Worm (Caenorhabditis elegans): Measurements from ENCODE around the gene otpl-1.

The otpl-1 gene

ce11 chrIV:3568608-3569007 lies at the start of gene otpl-1:
TSS of gene otpl-1 (plus strand) at chrIV:3568979.
- TF ChIP-seq ztf-29 (GFP tag; IDR thresholded peaks at IDR 0.05) (no peak), flt-1 (GFP tag; IDR thresholded peaks at IDR 0.05) (no peak), klf-2 (GFP tag; conservative IDR thresholded peaks at IDR 0.05) (no peak), cog-1 (tag; optimal IDR thresholded peaks at IDR 0.05) (no peak), T22C8.4 (GFP tag; IDR thresholded peaks at IDR 0.05) (no peak), ztf-23 (GFP tag; IDR thresholded peaks at IDR 0.05) (no peak), med-1 (GFP tag; optimal IDR thresholded peaks at IDR 0.05; ENCODE audit: insufficient read depth) (no peak)

ce11 chrIV:3519352-3519751 lies 49.4 kb upstream of the otpl-1 start:
- no peak for TF ChIP-seq flt-1 (GFP tag; IDR thresholded peaks at IDR 0.05)
- no peak for TF ChIP-seq tab-1 (GFP tag; IDR thresholded peaks at IDR 0.05)
- TF ChIP-seq ztf-29 (GFP tag; IDR thresholded peaks at IDR 0.05): no peak
- TF ChIP-seq T22C8.4 (GFP tag; IDR thresholded peaks at IDR 0.05): no peak
- TF ChIP-seq ref-1 (GFP tag; conservative IDR thresholded peaks at IDR 0.05): no peak
- no peak for TF ChIP-seq klf-2 (GFP tag; conservative IDR thresholded peaks at IDR 0.05)
- TF ChIP-seq ztf-23 (GFP tag; IDR thresholded peaks at IDR 0.05): no peak
- no peak for TF ChIP-seq cog-1 (tag; optimal IDR thresholded peaks at IDR 0.05)
- TF ChIP-seq med-1 (GFP tag; optimal IDR thresholded peaks at IDR 0.05; ENCODE audit: insufficient read depth): no peak

- TF ChIP-seq T22C8.4 (GFP tag; IDR thresholded peaks at IDR 0.05) (no peak), tab-1 (GFP tag; IDR thresholded peaks at IDR 0.05) (no peak), cog-1 (tag; optimal IDR thresholded peaks at IDR 0.05) (no peak), flt-1 (GFP tag; IDR thresholded peaks at IDR 0.05) (no peak), med-1 (GFP tag; optimal IDR thresholded peaks at IDR 0.05; ENCODE audit: insufficient read depth) (no peak), ztf-29 (GFP tag; IDR thresholded peaks at IDR 0.05) (no peak), klf-2 (GFP tag; conservative IDR thresholded peaks at IDR 0.05) (no peak), ztf-23 (GFP tag; IDR thresholded peaks at IDR 0.05) (no peak), ref-1 (GFP tag; conservative IDR thresholded peaks at IDR 0.05) (no peak)
Measured at ce11 chrIV:3520374-3520773, 48.4 kb upstream of the otpl-1 start.

ce11 chrIV:3520957-3521356 lies 47.8 kb upstream of the otpl-1 start:
- TF ChIP-seq ref-1 (GFP tag; conservative IDR thresholded peaks at IDR 0.05) (no peak), flt-1 (GFP tag; IDR thresholded peaks at IDR 0.05) (0 out of 2 replicates have a peak, but pooled peaks have one; percentile 49), cog-1 (tag; optimal IDR thresholded peaks at IDR 0.05) (peak; percentile 57), ztf-23 (GFP tag; IDR thresholded peaks at IDR 0.05) (no peak), tab-1 (GFP tag; IDR thresholded peaks at IDR 0.05) (no peak)

ce11 chrIV:3521710-3522109 lies 47.1 kb upstream of the otpl-1 start:
- TF ChIP-seq flt-1 (GFP tag; IDR thresholded peaks at IDR 0.05): peak; percentile 41; the same call in 1 of the 2 replicates
- TF ChIP-seq tab-1 (GFP tag; IDR thresholded peaks at IDR 0.05): no peak

- TF ChIP-seq tab-1 (GFP tag; IDR thresholded peaks at IDR 0.05) (no peak), cog-1 (tag; optimal IDR thresholded peaks at IDR 0.05) (no peak), flt-1 (GFP tag; IDR thresholded peaks at IDR 0.05) (no peak), ztf-29 (GFP tag; IDR thresholded peaks at IDR 0.05) (no peak), ref-1 (GFP tag; conservative IDR thresholded peaks at IDR 0.05) (no peak), ztf-23 (GFP tag; IDR thresholded peaks at IDR 0.05) (no peak), med-1 (GFP tag; optimal IDR thresholded peaks at IDR 0.05; ENCODE audit: insufficient read depth) (no peak), T22C8.4 (GFP tag; IDR thresholded peaks at IDR 0.05) (no peak), klf-2 (GFP tag; conservative IDR thresholded peaks at IDR 0.05) (no peak)
Measured at ce11 chrIV:3523419-3523818, 45.4 kb upstream of the otpl-1 start.

ce11 chrIV:3524584-3525020 lies 44.2 kb upstream of the otpl-1 start:
- TF ChIP-seq med-1 (GFP tag; optimal IDR thresholded peaks at IDR 0.05; ENCODE audit: insufficient read depth): peak; percentile 47
- TF ChIP-seq cog-1 (tag; optimal IDR thresholded peaks at IDR 0.05): peak; percentile 69
- peak; percentile 90 for TF ChIP-seq ztf-23 (GFP tag; IDR thresholded peaks at IDR 0.05)
- peak; percentile 75 for TF ChIP-seq klf-2 (GFP tag; conservative IDR thresholded peaks at IDR 0.05)
- TF ChIP-seq tab-1 (GFP tag; IDR thresholded peaks at IDR 0.05): peak; percentile 92
- peak; percentile 82 for TF ChIP-seq ref-1 (GFP tag; conservative IDR thresholded peaks at IDR 0.05)
- TF ChIP-seq flt-1 (GFP tag; IDR thresholded peaks at IDR 0.05): peak; percentile 95
- peak; percentile 81 for TF ChIP-seq T22C8.4 (GFP tag; IDR thresholded peaks at IDR 0.05)
- peak; percentile 74 for TF ChIP-seq ztf-29 (GFP tag; IDR thresholded peaks at IDR 0.05)

ce11 chrIV:3526144-3526797 lies 42.5 kb upstream of the otpl-1 start:
- TF ChIP-seq tab-1 (GFP tag; IDR thresholded peaks at IDR 0.05) (no peak), T22C8.4 (GFP tag; IDR thresholded peaks at IDR 0.05) (no peak), ref-1 (GFP tag; conservative IDR thresholded peaks at IDR 0.05) (no peak), flt-1 (GFP tag; IDR thresholded peaks at IDR 0.05) (no peak), klf-2 (GFP tag; conservative IDR thresholded peaks at IDR 0.05) (no peak), med-1 (GFP tag; optimal IDR thresholded peaks at IDR 0.05; ENCODE audit: insufficient read depth) (no peak), cog-1 (tag; optimal IDR thresholded peaks at IDR 0.05) (no peak), ztf-29 (GFP tag; IDR thresholded peaks at IDR 0.05) (no peak)

- TF ChIP-seq ztf-23 (GFP tag; IDR thresholded peaks at IDR 0.05) (no peak), med-1 (GFP tag; optimal IDR thresholded peaks at IDR 0.05; ENCODE audit: insufficient read depth) (no peak), ztf-29 (GFP tag; IDR thresholded peaks at IDR 0.05) (no peak), T22C8.4 (GFP tag; IDR thresholded peaks at IDR 0.05) (no peak), klf-2 (GFP tag; conservative IDR thresholded peaks at IDR 0.05) (no peak), ref-1 (GFP tag; conservative IDR thresholded peaks at IDR 0.05) (no peak), cog-1 (tag; optimal IDR thresholded peaks at IDR 0.05) (no peak), flt-1 (GFP tag; IDR thresholded peaks at IDR 0.05) (no peak), tab-1 (GFP tag; IDR thresholded peaks at IDR 0.05) (no peak)
Measured at ce11 chrIV:3526831-3527404, 41.9 kb upstream of the otpl-1 start, which contains the start of gene M57.2. TSS of gene M57.2 (plus strand) at chrIV:3527354.

- peak; percentile 44; the same call in 1 of the 2 replicates for TF ChIP-seq T22C8.4 (GFP tag; IDR thresholded peaks at IDR 0.05)
- no peak for TF ChIP-seq ztf-23 (GFP tag; IDR thresholded peaks at IDR 0.05)
- TF ChIP-seq med-1 (GFP tag; optimal IDR thresholded peaks at IDR 0.05; ENCODE audit: insufficient read depth): no peak
- no peak for TF ChIP-seq klf-2 (GFP tag; conservative IDR thresholded peaks at IDR 0.05)
Measured at ce11 chrIV:3527878-3528277, 40.9 kb upstream of the otpl-1 start.
